Worm (Caenorhabditis elegans): ENCODE measurements around the gene fah-1.

ce11 chrX:6408713-6409112 lies 40.0 kb downstream of the fah-1 start:
- no peak for TF ChIP-seq ref-1 (GFP tag; conservative IDR thresholded peaks at IDR 0.05)
- no peak for TF ChIP-seq ztf-23 (GFP tag; IDR thresholded peaks at IDR 0.05)
- no peak for TF ChIP-seq cog-1 (tag; optimal IDR thresholded peaks at IDR 0.05)
- TF ChIP-seq flt-1 (GFP tag; IDR thresholded peaks at IDR 0.05), result no peak
- no peak for TF ChIP-seq klf-2 (GFP tag; conservative IDR thresholded peaks at IDR 0.05)
- no peak for TF ChIP-seq tab-1 (GFP tag; IDR thresholded peaks at IDR 0.05)
